Comparison of ENCODE assay signal across 2 worm cellular contexts in the genomic region with DNA sequence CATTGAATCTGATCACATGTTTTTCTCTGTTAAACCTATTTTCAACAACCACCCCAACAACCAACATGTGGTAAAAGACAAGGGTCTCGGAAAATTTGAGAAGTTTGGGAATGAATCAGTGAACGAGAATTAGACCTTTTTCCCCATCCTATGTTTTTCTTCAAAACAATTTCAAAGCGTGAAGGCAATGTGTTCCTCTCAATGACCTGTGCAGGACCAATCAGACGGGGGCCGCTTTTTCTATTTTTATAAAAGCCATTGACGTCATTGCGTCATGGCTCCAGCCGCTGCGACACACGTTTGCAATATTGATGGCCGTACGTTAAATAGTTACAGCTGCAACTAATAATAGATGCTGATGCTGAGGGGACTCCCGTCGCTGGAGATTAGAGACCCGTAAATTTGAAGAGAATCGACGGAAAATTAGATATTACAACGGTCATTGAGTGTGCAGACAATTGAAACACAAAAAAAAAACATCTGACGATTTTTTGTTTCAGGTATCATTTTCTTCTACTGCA.
A peak's percentile ranks its signal among the peaks of the same experiment; 100 is the strongest.
TF ChIP-seq lines count a peak whose summit lies in the region.

No protein-coding gene starts in this region.

TF ChIP-seq in whole organism, L1 larva, 84 proteins besides CTCF, POLR2A, EP300 and RAD21 (continued from another document):
- TF ChIP-seq lin-14 (GFP tag; optimal IDR thresholded peaks at IDR 0.05; lab: Kevin White, UChicago): peak; percentile 40
TF ChIP-seq in whole organism, L1 larva: peak in this region for 6.

TF ChIP-seq in whole organism, L4 larva, 104 proteins besides CTCF, POLR2A, EP300 and RAD21 (continued from another document):
- no peak for TF ChIP-seq ama-1 (optimal IDR thresholded peaks at IDR 0.05; lab: Kevin White, UChicago)
- no peak for TF ChIP-seq egl-43 (GFP tag; IDR thresholded peaks at IDR 0.05; lab: Robert Waterston, UW)
- TF ChIP-seq ceh-20 (GFP tag; IDR thresholded peaks at IDR 0.05; lab: Robert Waterston, UW): 0 out of 2 replicates have a peak, but pooled peaks have one; percentile 8
- peak in 1 of 2 experiments; percentile 76 for TF ChIP-seq daf-16 (GFP tag; optimal IDR thresholded peaks at IDR 0.05; lab: Kevin White, UChicago)
- no peak for TF ChIP-seq daf-16 (tag; optimal IDR thresholded peaks at IDR 0.05; lab: Kevin White, UChicago)
- no peak for TF ChIP-seq ztf-11 (tag; optimal IDR thresholded peaks at IDR 0.05; lab: Kevin White, UChicago)
- no peak for TF ChIP-seq sdz-12 (GFP tag; optimal IDR thresholded peaks at IDR 0.05; lab: Kevin White, UChicago)
